Worm (Caenorhabditis elegans) whole organism, L3 larva: ENCODE data around the gene clec-171.

Experiments used
- ceh-16 ChIP-seq: sonication (generic microtip); optimal IDR thresholded peaks from 2 replicates; lab custom pipeline; 2017; ENCODE audit warnings: missing biosample characterization, missing genetic modification characterization
- elt-1 ChIP-seq: fragments of 150-350 bp; optimal IDR thresholded peaks from 2 replicates; lab custom pipeline; 2014; ENCODE audit warnings: missing biosample characterization, missing genetic modification characterization
- fkh-10 ChIP-seq: sonication (generic microtip); optimal IDR thresholded peaks from 2 replicates; lab custom pipeline; 2017; ENCODE audit warnings: missing biosample characterization, missing genetic modification reagents, missing genetic modification characterization
- fos-1 ChIP-seq: fragments of 150-350 bp; optimal IDR thresholded peaks from 2 replicates; lab custom pipeline; 2014; ENCODE audit warnings: missing biosample characterization, missing genetic modification characterization
- skn-1 ChIP-seq: fragments of 150-350 bp; optimal IDR thresholded peaks from 2 replicates; lab custom pipeline; 2014; ENCODE audit warnings: missing biosample characterization, missing genetic modification characterization
- unc-62 ChIP-seq: fragments of 150-350 bp; sonication (generic microtip); optimal IDR thresholded peaks from 4 replicates; lab custom pipeline; 2014; ENCODE audit warnings: missing biosample characterization, missing genetic modification reagents, missing genetic modification characterization
- ztf-11 ChIP-seq: fragments of 150-350 bp; optimal IDR thresholded peaks from 2 replicates; lab custom pipeline; 2014; ENCODE audit warnings: missing biosample characterization, missing genetic modification characterization

ce11 chrIV:1385500-1385899, 41.7 kb downstream of the clec-171 start:
- no peak for TF ChIP-seq ceh-16 (tag; lab: Kevin White, UChicago)
- TF ChIP-seq elt-1 = no peak
- no peak for TF ChIP-seq ztf-11 (tag; lab: Kevin White, UChicago)
- TF ChIP-seq fkh-10 (GFP tag; lab: Kevin White, UChicago) = no peak
- no peak for TF ChIP-seq fos-1 (tag; lab: Kevin White, UChicago)
- no peak for TF ChIP-seq unc-62
- TF ChIP-seq skn-1 (tag; lab: Kevin White, UChicago) = no peak
